Worm (Caenorhabditis elegans): ENCODE data around the gene str-256.
A peak's percentile ranks its signal among the peaks of the same experiment; 100 is the strongest.

DNA sequence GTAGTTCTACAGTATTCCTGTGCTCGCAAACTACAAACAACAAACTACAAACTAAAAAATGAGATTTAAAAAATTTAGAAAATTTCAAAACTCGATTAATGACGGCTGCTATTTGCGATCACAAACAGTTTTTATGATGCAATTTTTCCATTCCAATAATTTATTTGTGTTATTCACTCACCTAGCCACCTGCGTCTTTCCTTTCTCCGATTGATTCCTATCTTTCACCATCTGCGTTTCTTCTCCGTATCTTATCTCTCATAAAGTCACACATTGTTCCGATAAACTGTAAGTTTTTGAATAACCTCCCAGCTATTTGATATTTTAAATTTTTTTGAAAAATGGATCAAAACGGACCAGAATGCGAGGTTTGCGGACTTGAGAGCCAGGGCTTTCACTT, 33.0 kb upstream of the str-256 start, which contains the start of gene nhr-132:
- no peak for TF ChIP-seq nhr-237 (tag; optimal IDR thresholded peaks at IDR 0.05)
- no peak for TF ChIP-seq xbp-1 (tag; optimal IDR thresholded peaks at IDR 0.05)
- TF ChIP-seq sptf-1 (tag; optimal IDR thresholded peaks at IDR 0.05), result no peak
- no peak for TF ChIP-seq fkh-4 (tag; optimal IDR thresholded peaks at IDR 0.05; ENCODE audit: borderline replicate concordance)
- no peak for TF ChIP-seq lin-15B (tag; optimal IDR thresholded peaks at IDR 0.05)
- TF ChIP-seq dsc-1 (tag; optimal IDR thresholded peaks at IDR 0.05), result no peak
- no peak for TF ChIP-seq lin-13 (GFP tag; optimal IDR thresholded peaks at IDR 0.05)
- peak in 1 of 2 experiments; percentile 44 for TF ChIP-seq lin-35 (GFP tag; optimal IDR thresholded peaks at IDR 0.05)

Measured in whole organism, L1 larva.